Worm (Caenorhabditis elegans) whole organism, mixed stage, embryonic: ENCODE data around the gene T28A11.2.
A peak's percentile ranks its signal among the peaks of the same experiment; 100 is the strongest.

Experiments
- blmp-1 ChIP-seq: fragments of 150-350 bp; optimal IDR thresholded peaks from 2 replicates; lab custom pipeline; 2014; ENCODE audit warnings: missing biosample characterization, missing genetic modification characterization
- ceh-39 ChIP-seq: fragments of 150-350 bp; optimal IDR thresholded peaks from 2 replicates; lab custom pipeline; 2014; ENCODE audit warnings: missing biosample characterization, missing genetic modification characterization
- ceh-43 ChIP-seq: fragments of 200-800 bp; sonication (Bioruptor generic); optimal IDR thresholded peaks from 2 replicates; lab custom pipeline; 2018; ENCODE audit warnings: mild to moderate bottlenecking, missing genetic modification characterization, moderate library complexity, missing compliant biosample characterization
- ceh-83 ChIP-seq: fragments of 200-800 bp; sonication (Bioruptor generic); optimal IDR thresholded peaks from 2 replicates; lab custom pipeline; 2018; ENCODE audit warnings: mild to moderate bottlenecking, missing genetic modification characterization, missing compliant biosample characterization
- ces-1 ChIP-seq: fragments of 150-350 bp; optimal IDR thresholded peaks from 2 replicates; lab custom pipeline; 2014; ENCODE audit warnings: missing biosample characterization, missing genetic modification reagents, missing genetic modification characterization
- cnd-1 ChIP-seq: fragments of 200-800 bp; sonication (Bioruptor generic); optimal IDR thresholded peaks from 2 replicates; lab custom pipeline; 2018; ENCODE audit warnings: mild to moderate bottlenecking, missing genetic modification characterization, missing compliant biosample characterization
- elt-1 ChIP-seq: sonication (generic microtip); optimal IDR thresholded peaks from 2 replicates; lab custom pipeline; 2017; ENCODE audit warnings: missing genetic modification characterization, mild to moderate bottlenecking, missing compliant biosample characterization, antibody characterized with exemption, moderate library complexity, borderline replicate concordance; ENCODE audit not compliant: insufficient read depth
- elt-3 ChIP-seq: fragments of 150-350 bp; optimal IDR thresholded peaks from 2 replicates; lab custom pipeline; 2014; ENCODE audit warnings: missing biosample characterization, missing genetic modification characterization
- flh-1 ChIP-seq: fragments of 200-800 bp; sonication (Bioruptor generic); optimal IDR thresholded peaks from 2 replicates; lab custom pipeline; 2018; ENCODE audit warnings: mild to moderate bottlenecking, missing genetic modification characterization, moderate library complexity, missing compliant biosample characterization
- ham-2 ChIP-seq: fragments of 200-800 bp; sonication (Bioruptor generic); optimal IDR thresholded peaks from 2 replicates; lab custom pipeline; 2018; ENCODE audit warnings: mild to moderate bottlenecking, missing genetic modification characterization, missing compliant biosample characterization
- hlh-1 ChIP-seq: fragments of 150-350 bp; optimal IDR thresholded peaks from 2 replicates; lab custom pipeline; 2014; ENCODE audit warnings: missing biosample characterization, missing genetic modification reagents, missing genetic modification characterization
- lin-13 ChIP-seq: fragments of 150-350 bp; optimal IDR thresholded peaks from 2 replicates; lab custom pipeline; 2014; ENCODE audit warnings: missing biosample characterization, missing genetic modification characterization
- mab-5 ChIP-seq: fragments of 150-350 bp; optimal IDR thresholded peaks from 2 replicates; lab custom pipeline; 2014; ENCODE audit warnings: missing biosample characterization, missing genetic modification characterization
- mep-1 ChIP-seq: fragments of 150-350 bp; optimal IDR thresholded peaks from 2 replicates; lab custom pipeline; 2017; ENCODE audit warnings: missing biosample characterization, missing genetic modification reagents, missing genetic modification characterization, inconsistent platforms
- mls-2 ChIP-seq: sonication (generic microtip); optimal IDR thresholded peaks from 2 replicates; lab custom pipeline; 2016; ENCODE audit warnings: mild to moderate bottlenecking, missing genetic modification characterization, moderate library complexity, missing compliant biosample characterization
- nhr-12 ChIP-seq: fragments of 150-350 bp; optimal IDR thresholded peaks from 2 replicates; lab custom pipeline; 2014; ENCODE audit warnings: missing biosample characterization, missing genetic modification characterization
- nhr-237 ChIP-seq: fragments of 150-350 bp; optimal IDR thresholded peaks from 2 replicates; lab custom pipeline; 2014; ENCODE audit warnings: missing biosample characterization, missing genetic modification characterization
- nhr-76 ChIP-seq: sonication (generic microtip); optimal IDR thresholded peaks from 2 replicates; lab custom pipeline; 2017; ENCODE audit warnings: missing biosample characterization, missing genetic modification characterization
- sem-2 ChIP-seq: fragments of 200-800 bp; sonication (Bioruptor generic); optimal IDR thresholded peaks from 2 replicates; lab custom pipeline; 2018; ENCODE audit warnings: mild to moderate bottlenecking, missing genetic modification characterization, missing compliant biosample characterization
- snpc-4 ChIP-seq: fragments of 150-350 bp; optimal IDR thresholded peaks from 2 replicates; lab custom pipeline; 2014; ENCODE audit warnings: missing biosample characterization, missing genetic modification characterization
- unc-120 ChIP-seq: sonication (generic microtip); optimal IDR thresholded peaks from 2 replicates; lab custom pipeline; 2017; ENCODE audit warnings: missing genetic modification characterization, missing compliant biosample characterization; ENCODE audit not compliant: poor library complexity, severe bottlenecking
- unc-39 ChIP-seq: fragments of 150-350 bp; optimal IDR thresholded peaks from 2 replicates; lab custom pipeline; 2014; ENCODE audit warnings: missing biosample characterization, missing genetic modification characterization
- unc-62 ChIP-seq: fragments of 150-350 bp; optimal IDR thresholded peaks from 2 replicates; lab custom pipeline; 2014; ENCODE audit warnings: missing biosample characterization, missing genetic modification reagents, missing genetic modification characterization
- zip-8 ChIP-seq: fragments of 150-350 bp; optimal IDR thresholded peaks from 2 replicates; lab custom pipeline; 2014; ENCODE audit warnings: missing biosample characterization, missing genetic modification characterization
- ztf-11 ChIP-seq: fragments of 150-350 bp; optimal IDR thresholded peaks from 2 replicates; lab custom pipeline; 2014; ENCODE audit warnings: missing biosample characterization, missing genetic modification characterization

The T28A11.2 gene

DNA sequence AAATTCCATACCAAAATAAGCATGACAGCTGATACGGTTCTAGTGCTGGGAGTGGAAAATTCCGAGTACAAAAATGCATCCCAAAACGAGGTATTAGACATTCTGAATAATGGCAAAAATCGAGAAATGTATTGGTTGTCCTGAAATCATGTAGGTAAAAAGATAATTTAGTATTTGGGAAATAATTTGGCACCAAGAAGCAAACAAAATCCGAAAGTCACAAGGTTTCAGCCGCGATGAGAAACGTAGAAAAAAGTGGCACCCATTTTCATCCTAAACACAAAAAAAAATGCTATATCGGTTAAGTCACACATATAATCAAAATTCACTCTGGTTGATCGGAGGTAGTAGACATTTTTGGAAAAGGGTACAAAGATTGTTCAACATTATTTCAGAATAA is 17.6 kb downstream of the T28A11.2 start, which contains the start of gene srx-122:
srx-122 (minus strand) TSS at position 101 of the 400 bp plus-strand sequence.
- no peak for TF ChIP-seq zip-8 (tag; lab: Kevin White, UChicago)
- TF ChIP-seq nhr-12 (tag; lab: Kevin White, UChicago): no peak
- TF ChIP-seq elt-3: no peak
- no peak for TF ChIP-seq ceh-43 (GFP tag; lab: Kevin White, UChicago)
- TF ChIP-seq unc-120 (tag; lab: Kevin White, UChicago): no peak
- TF ChIP-seq blmp-1 (tag; lab: Kevin White, UChicago): no peak
- TF ChIP-seq flh-1 (GFP tag; lab: Kevin White, UChicago): no peak
- no peak for TF ChIP-seq sem-2
- TF ChIP-seq snpc-4 (tag; lab: Kevin White, UChicago): no peak
- no peak for TF ChIP-seq elt-1
- TF ChIP-seq ham-2 (GFP tag; lab: Kevin White, UChicago): no peak
- no peak for TF ChIP-seq ztf-11 (tag; lab: Kevin White, UChicago)
- TF ChIP-seq mls-2 (tag; lab: Kevin White, UChicago): no peak
- no peak for TF ChIP-seq nhr-76 (tag; lab: Kevin White, UChicago)
- TF ChIP-seq ceh-83: no peak

DNA sequence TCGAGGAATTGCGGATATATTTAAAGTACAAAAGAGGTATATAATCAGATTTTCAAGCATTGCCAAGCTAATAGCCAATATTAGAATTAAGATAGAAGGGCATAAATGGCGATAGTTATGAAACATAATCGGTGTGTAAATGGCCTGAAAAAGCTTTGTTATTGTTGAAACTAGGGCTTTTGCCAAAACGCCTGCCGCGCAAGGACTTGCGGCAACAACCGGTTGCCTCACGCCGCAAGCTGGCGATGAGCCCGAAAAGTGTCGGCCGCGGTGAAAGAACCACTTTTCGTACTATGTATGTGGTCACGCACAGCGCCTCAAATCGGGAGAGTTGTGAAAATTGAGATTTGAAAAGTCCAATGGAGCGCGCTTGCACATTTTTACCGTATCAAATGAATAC is 19.3 kb downstream of the T28A11.2 start:
- TF ChIP-seq unc-62 (GFP tag; lab: Kevin White, UChicago) (no peak), unc-120 (tag; lab: Kevin White, UChicago) (no peak), nhr-76 (tag; lab: Kevin White, UChicago) (no peak), elt-3 (no peak), ceh-39 (no peak), hlh-1 (tag; lab: Kevin White, UChicago) (no peak), nhr-237 (tag; lab: Kevin White, UChicago) (no peak), unc-39 (no peak), ham-2 (GFP tag; lab: Kevin White, UChicago) (no peak), mls-2 (tag; lab: Kevin White, UChicago) (no peak), nhr-12 (tag; lab: Kevin White, UChicago) (no peak)

ce11 chrV:3301898-3302297 is 21.7 kb downstream of the T28A11.2 start, which contains the start of gene srbc-1:
Gene srbc-1 (minus strand): TSS chrV:3301998.
- no peak for TF ChIP-seq ceh-39
- TF ChIP-seq nhr-76 (tag; lab: Kevin White, UChicago): no peak
- TF ChIP-seq cnd-1 (tag; lab: Kevin White, UChicago): no peak
- TF ChIP-seq mab-5 (tag; lab: Kevin White, UChicago): no peak
- no peak for TF ChIP-seq nhr-12 (tag; lab: Kevin White, UChicago)
- TF ChIP-seq lin-13 (tag; lab: Kevin White, UChicago): no peak

DNA sequence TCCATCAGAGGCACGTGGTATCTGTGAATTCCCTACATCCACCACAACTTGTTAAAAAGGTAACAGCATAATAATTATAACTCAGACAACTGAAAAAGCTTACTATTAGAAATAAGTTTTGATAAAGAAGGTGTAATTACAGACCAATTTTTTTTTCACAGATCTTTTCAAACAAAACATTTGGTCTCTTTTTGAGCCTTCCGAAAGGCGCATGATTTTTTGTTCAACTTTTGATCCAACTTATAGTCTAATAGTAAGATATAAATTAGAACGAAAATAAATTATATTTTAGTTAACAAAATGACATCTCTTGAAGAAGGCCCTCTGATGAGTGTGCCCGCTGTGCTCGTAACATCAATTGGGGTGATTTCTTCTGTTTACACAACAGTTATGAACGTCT is 28.0 kb downstream of the T28A11.2 start, which contains the start of gene srbc-3:
srbc-3 (plus strand) TSS at position 301 of the 400 bp plus-strand sequence.
- TF ChIP-seq sem-2: no peak

- no peak for TF ChIP-seq elt-3
- peak; percentile 3 for TF ChIP-seq hlh-1 (tag; lab: Kevin White, UChicago)
- TF ChIP-seq ces-1 (GFP tag; lab: Kevin White, UChicago): peak; percentile 10
- no peak for TF ChIP-seq nhr-237 (tag; lab: Kevin White, UChicago)
- TF ChIP-seq mls-2 (tag; lab: Kevin White, UChicago): no peak
Observed at ce11 chrV:3312067-3312666, 32.0 kb downstream of the T28A11.2 start, which contains the start of gene arrd-18. Gene arrd-18 (minus strand): TSS chrV:3312117.

DNA sequence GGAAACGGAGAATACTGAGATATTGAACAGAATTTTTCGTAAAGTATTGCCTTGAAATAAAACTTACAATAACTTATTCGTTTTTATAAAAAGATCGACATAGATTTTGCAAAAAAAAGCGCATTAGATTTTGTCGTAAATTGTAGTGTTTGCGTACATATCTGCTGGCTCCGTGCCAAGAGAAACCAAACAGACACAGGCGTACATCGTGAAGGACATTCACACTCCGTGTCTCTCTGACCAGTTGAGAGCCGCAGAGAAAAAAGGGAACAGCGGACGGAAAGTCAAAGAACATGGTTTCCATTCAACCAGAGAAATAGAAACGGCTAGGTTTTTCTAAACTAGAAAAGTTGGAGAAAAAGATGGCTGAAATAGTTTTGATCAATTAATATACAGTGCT is 35.1 kb downstream of the T28A11.2 start, which contains the start of gene arrd-19:
arrd-19 (minus strand) TSS at position 209 of the 400 bp plus-strand sequence.
- peak; percentile 49 for TF ChIP-seq hlh-1 (tag; lab: Kevin White, UChicago)
- peak; percentile 4 for TF ChIP-seq mep-1 (tag; lab: Kevin White, UChicago)
- peak; percentile 19 for TF ChIP-seq nhr-237 (tag; lab: Kevin White, UChicago)
- no peak for TF ChIP-seq snpc-4 (tag; lab: Kevin White, UChicago)

DNA sequence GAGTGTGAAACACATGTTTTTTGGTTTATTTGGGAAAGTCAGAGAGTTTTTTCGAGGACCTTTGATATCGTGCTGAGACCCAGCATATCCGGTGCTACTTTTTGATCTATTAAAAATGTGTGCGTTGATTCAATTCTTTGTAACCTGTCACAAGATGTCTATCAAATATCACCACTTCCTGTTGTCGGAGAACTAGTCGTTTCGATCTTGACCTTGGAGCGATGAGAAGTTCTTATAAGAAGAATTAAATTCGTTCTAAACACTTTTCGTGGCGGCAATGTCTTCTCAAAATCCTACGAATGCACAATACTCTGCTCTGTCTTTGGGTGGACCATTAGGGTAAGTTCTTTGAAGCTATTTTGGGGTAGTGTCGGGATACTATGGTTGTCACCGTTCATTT is 35.9 kb downstream of the T28A11.2 start, which contains the start of gene F35F10.1:
F35F10.1 (plus strand) TSS at position 200 of the 400 bp plus-strand sequence.
- no peak for TF ChIP-seq nhr-237 (tag; lab: Kevin White, UChicago)
- TF ChIP-seq, all 35 proteins: peak for 0
